Fruit fly (Drosophila melanogaster) S2 (cell line): ENCODE measurements around the gene CG34265.

Experiments used
- CG8478 ChIP-seq: fragments of >200 bp; optimal IDR thresholded peaks from 2 replicates; lab custom pipeline; 2018
- CTCF ChIP-seq, 2 experiments: fragments of >200 bp; optimal IDR thresholded peaks; 2 replicates each; lab custom pipeline; 2018

CG34265 gene

DNA sequence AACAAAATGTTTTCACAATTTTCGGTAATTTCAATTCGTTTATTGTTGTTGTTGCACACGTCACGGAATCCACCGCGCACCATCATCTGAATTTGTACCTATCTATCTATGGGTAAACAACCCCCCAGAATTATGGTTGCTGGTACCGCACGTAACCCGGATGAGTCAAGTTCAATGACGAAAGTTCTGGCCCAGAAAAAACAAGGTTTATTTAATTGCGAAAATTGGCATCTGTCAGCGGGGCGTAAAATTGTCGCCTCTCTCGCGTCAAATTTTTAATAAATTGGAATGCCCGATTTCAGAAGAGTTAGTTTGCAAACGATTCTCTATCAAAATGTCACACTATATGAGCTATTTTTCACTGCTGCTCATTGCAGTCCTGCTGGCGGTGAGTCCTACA lies at the start of gene CG34265:
Gene CG34265 (plus strand): TSS at position 301 of the 400 bp plus-strand sequence.
- TF ChIP-seq CG8478 (lab: Kevin White, UChicago): no peak
- TF ChIP-seq CTCF (optimal IDR thresholded peaks at IDR 0.05; lab: Kevin White, UChicago): no peak

DNA sequence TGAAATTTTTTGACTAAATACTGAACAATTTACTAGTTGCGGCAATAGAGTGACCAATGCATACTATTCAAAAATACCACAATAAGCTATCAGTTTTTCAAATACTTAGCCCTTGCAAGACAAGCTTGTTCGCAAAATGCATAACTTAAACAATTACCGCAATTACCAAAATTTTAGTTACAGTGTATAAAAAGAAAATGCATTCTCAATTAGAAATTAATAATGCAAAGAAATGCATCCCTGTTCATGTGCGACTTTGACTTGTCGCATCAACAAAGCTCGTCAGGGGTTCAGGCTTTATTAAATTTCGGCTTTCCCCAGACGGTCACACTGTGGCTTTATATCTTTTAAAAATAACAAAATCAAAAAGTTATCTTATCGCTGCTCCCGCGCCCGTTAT lies 49.4 kb upstream of the CG34265 start, which contains the start of the genes hob and nSMase:
Gene hob (minus strand): TSS at position 62 of the 400 bp plus-strand sequence.
Gene nSMase (plus strand): TSS at position 298 of the 400 bp plus-strand sequence.
- no peak for TF ChIP-seq CG8478 (lab: Kevin White, UChicago)
- no peak for TF ChIP-seq CTCF (optimal IDR thresholded peaks at IDR 0.05; lab: Kevin White, UChicago)

DNA sequence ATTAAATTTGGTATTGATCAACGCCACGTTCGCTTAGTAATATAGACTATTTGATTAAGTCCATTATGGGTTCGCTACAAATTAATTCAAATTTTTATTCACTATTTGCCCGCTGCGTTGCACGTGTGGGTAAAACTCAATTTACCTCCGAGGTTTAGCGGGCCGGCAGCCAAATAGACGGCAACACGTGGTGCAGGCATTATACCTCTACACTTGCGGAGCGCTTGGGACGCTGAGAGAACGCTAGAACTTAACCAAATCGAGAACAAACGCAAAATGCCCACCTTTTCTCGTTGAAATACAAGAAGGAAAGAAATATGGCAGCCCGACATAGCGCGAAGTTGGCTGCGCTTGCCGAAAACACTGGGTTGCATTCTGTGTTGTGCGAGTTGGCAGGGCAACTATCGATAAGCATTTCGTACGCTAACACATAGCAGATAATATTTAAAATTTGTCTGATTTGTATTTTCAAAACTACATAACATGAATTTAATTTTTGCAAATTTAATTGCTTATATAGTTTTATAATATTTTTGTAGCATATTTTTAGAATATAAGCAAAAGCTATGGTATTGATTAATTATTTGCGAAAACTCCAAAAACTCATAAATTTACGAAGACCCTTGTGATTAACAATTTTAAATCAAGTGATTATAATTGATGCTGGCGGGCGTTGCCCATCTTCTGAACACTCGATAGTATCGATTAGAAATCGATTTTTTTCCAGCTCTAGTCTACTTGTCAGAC lies 45.4 kb upstream of the CG34265 start, which contains the start of the genes RpL28 and eIF1:
Gene RpL28 (minus strand): TSS at position 318 of the 747 bp plus-strand sequence.
Gene eIF1 (plus strand): TSS at position 699 of the 747 bp plus-strand sequence.
- TF ChIP-seq CTCF (optimal IDR thresholded peaks at IDR 0.05; lab: Kevin White, UChicago) (no peak), CG8478 (lab: Kevin White, UChicago) (no peak)

DNA sequence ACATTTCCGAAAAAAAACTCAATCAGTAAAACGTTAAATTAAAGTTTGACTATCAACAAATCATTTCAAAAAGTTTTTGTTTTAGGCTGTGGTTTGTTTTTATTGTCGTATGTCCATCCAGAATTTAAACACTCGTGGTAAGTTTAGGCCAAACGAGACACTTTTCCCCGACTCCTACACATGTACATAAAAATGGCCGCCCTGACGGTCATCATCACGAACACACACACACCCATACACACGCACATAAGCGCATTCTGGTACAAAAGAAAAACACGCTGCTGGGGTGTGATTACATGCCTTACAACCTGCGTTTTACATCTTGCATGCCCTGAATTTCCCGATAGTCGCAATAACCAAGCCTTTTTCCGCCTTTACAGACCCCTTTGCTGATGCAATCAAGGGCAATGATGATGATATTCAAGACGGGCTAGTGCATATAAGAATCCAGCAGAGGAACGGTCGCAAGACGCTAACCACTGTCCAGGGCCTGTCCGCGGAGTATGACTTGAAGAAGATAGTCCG lies 44.8 kb upstream of the CG34265 start:
- TF ChIP-seq CTCF (optimal IDR thresholded peaks at IDR 0.05; lab: Kevin White, UChicago) (no peak), CG8478 (lab: Kevin White, UChicago) (no peak)

DNA sequence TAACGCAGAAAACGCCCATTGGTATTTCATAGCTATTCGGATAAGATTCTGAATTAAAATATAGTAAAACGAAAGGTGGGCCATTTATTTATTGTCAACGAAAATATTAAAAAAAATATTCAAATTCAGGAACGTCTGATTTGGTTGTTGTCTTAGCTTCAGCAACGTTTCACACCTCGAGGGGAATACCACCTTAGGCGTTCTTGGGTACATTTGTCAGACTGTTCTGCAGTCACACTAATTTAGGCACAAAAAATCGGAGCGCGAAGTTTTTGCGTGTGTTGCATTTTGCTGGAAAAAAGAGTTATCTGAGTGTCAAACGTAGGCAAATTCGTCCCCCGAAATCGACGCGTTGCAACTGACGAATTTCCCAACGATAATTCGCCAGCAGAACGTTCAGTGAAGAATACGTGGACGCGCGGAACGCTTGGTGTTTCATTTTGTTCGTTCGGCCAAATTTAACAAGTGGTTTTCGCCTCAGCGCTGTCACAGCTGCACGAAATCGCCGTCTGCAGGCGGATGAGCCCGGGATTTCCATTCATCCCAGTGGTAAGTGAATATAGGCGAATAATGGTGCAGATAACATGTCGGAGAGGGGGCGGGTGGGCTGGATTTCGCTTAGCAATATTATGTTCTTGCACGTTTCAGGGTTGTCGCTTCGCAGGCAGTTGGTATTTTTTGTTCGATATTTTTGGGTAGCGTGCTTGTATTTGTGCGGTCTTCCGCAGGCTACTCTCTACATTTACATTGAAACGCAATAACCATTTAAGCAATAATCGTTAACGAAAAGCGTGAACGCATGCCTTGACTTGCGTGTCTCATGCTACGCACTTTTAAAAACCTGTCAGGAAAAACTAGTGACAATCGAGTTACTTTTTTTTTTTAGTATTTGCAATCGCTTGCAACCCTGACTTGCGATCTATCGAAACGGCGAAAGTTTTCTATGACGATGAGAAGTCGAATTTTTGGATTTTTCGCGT lies 43.2 kb upstream of the CG34265 start, which contains the start of gene Larp4B:
Gene Larp4B (plus strand): TSS at position 99 of the 980 bp plus-strand sequence.
- peak in 1 of 2 experiments; percentile 61 for TF ChIP-seq CTCF (optimal IDR thresholded peaks at IDR 0.05; lab: Kevin White, UChicago)
- no peak for TF ChIP-seq CG8478 (lab: Kevin White, UChicago)

DNA sequence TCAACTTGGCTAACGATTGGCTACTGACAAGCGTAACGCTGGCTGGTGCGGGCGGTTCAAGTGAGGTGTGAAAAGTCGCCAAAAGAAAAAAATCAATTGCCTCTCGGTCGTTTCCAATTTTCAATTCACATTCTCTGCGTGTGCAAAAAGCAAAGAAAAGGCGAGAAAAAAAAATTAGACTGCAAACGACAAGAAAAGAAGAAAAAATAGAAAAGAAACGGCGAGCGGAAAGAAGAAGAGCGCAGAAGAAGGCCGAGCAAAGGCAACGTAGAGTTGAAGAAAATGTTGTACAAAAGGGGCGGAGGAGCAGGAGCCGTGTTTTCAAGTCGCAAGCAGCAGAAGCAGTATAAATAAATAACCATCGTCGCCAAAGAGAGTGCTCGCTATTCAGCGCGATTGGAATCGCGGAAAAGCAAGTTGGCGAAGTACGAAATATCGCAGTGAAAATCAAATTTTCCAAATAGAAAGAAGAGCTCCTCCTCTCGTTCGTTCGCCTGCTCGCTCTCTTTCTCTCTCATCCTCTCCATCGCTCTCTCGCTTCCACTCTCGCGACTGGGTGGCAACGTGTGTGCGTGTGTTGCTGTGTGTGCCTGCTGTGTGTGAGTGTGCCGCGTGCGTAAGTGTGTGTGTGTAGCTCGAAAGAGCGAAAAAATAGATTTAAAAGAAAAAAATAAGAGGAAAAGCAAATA lies 42.3 kb upstream of the CG34265 start:
- no peak for TF ChIP-seq CTCF (optimal IDR thresholded peaks at IDR 0.05; lab: Kevin White, UChicago)
- TF ChIP-seq CG8478 (lab: Kevin White, UChicago): no peak

DNA sequence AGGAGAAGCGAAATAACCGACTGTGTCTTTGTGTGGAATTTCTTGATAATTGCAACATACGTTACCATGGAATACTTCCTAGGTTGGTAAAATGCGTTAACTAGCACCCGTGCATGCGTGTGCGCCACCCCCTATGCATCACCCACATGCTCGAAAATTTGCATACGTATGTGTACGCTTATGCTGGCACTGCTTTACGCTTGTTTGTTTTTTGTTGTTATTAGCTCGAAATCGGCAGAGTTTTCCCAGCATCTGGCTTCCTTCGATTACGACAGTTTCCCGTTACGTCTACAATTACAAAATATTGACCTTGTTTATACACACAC lies 41.8 kb upstream of the CG34265 start:
- TF ChIP-seq CTCF (optimal IDR thresholded peaks at IDR 0.05; lab: Kevin White, UChicago) (no peak), CG8478 (lab: Kevin White, UChicago) (no peak)

DNA sequence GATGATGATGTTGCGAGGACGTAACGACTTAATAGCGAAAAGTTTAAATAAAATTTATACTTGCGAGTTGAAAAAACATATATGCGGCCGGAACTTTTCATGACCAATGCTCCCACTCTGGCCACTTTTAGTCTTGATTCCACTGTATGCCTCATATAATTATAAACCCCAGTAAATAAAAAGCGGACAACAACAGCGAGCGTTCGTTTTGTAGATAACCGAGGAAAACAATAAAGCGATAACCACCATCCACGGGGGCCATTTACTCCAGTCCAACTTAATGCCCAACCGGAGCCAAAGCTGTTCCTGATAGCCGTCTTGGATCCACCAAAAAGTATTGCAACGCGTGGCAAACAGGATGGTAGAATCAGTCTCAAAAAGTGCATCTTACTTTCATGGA lies 31.9 kb upstream of the CG34265 start:
- TF ChIP-seq CTCF (optimal IDR thresholded peaks at IDR 0.05; lab: Kevin White, UChicago): no peak
- no peak for TF ChIP-seq CG8478 (lab: Kevin White, UChicago)

DNA sequence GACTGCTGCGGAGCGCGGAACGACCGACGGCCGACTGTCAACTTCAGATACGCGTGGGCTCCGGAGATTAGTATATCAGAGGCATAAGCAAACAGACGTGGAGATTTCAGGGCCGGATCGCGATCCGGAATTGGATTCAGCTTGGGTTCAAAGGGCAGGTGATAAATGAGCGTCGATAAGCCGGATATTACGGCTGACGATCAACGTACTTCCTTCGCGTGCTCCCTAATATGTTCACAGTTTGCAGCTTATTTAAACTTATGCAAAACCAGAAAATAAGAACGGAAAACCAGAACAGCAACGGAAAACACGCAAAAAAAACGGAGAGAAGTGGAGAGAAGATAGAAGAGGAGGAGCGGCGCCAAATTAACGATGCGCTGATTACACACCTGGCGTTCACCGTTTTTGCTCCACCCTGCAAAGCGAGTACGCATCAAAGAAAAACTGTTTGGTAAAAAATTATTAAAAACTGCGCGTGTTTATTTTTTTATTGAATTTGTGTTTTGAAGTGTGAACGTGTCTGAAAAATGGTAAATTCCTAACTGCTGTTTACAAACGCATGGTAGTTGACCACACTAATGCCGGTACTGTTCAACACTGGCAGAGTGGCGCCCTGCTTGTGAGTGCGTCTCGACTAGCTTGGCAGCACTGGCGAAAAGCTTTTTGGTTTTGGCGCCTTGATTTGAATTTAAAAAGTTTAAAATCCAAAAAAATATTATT lies 29.1 kb upstream of the CG34265 start, which contains the start of gene CG17746:
Gene CG17746 (minus strand): TSS at position 546 of the 720 bp plus-strand sequence.
- TF ChIP-seq CG8478 (lab: Kevin White, UChicago) (no peak), CTCF (optimal IDR thresholded peaks at IDR 0.05; lab: Kevin White, UChicago) (peak; percentile 40 to 65)

DNA sequence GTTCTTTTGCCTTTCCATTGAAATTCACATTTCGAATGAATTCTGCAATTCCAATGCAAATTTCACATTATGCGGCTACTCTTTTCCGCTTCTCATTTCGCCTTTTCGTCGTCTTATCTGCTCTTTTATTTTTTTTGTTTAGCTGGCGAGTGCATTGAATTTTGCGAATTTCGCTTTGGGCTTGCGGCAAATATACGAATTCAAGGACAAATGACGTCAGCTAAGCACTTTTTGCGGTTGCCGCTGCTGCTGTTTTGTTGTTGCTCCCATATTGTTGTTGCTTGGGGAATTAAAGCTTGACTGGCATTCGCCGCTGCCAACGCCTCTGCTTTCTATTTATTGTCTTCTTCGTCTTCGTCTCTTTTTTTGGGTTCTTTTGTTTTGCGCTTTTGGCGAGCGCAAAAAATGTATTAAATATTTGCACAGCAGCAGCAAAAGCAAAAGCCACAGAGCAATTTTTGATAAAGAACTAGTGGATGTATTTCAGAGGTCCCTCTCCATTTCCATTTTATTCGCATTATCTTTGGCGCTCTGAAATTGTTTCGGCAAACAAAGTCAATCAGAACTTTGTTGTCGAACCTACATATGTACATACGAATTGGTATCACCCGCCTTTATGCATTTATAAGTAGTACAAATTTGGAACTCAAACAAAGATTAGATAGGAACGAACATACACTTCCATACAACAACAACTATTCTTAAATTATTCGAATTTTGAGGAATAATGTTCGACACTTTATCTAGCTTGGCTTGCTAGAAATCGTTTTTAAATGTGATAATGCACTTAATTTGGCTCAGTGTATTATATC lies 28.3 kb upstream of the CG34265 start:
- no peak for TF ChIP-seq CTCF (optimal IDR thresholded peaks at IDR 0.05; lab: Kevin White, UChicago)

DNA sequence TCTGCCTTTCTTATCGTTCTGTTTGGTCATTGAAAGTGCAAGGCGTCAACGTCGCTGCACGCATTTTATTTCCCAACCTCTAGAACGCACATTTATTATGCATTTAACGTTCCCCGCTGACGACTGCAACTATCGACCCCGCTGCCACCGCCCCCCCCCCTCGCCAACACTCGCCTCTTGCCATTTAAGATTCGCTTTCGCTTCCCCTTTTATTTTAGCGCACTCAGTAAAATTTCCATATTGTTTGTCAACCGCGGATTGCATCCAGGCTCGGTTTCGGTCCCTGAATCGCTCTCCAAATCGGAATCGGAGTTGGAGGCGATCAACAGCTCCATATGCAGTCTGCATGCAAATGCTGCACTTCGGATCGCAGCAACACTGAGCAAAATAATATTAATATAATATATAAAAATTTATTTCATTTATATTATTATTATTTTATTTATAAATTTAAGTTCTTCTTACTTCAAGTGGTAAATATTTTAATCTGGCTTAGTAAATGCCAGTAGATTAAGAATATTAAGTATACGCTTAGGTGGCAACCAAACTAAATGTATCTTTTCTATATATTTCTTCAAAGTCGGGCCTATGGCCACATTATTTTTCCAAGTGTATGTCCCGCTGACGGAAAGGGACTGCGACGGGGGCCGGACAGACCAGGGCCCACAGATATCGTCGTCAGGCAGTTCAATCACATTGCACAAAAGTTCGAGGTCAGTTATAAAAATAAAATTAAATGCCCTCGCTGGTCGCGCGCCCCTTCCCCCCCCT lies 27.5 kb upstream of the CG34265 start:
- TF ChIP-seq CTCF (optimal IDR thresholded peaks at IDR 0.05; lab: Kevin White, UChicago): no peak
- TF ChIP-seq CG8478 (lab: Kevin White, UChicago): no peak

DNA sequence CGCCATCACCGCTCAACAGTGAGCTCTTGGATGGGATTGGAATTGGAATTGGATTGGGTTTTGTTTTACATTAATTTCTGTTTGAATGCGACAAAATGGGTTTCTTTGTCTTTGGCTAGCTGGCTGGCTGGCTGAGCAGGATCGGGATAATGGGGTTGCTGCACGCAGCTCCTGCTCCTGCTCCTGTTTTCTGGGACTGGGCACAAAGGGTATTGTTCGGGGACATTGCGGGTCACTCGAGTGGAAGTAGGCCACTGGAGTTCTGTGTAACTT lies 27.0 kb upstream of the CG34265 start:
- no peak for TF ChIP-seq CG8478 (lab: Kevin White, UChicago)
- TF ChIP-seq CTCF (optimal IDR thresholded peaks at IDR 0.05; lab: Kevin White, UChicago): no peak
